Worm (Caenorhabditis elegans): ENCODE data around the gene clec-60.

DNA sequence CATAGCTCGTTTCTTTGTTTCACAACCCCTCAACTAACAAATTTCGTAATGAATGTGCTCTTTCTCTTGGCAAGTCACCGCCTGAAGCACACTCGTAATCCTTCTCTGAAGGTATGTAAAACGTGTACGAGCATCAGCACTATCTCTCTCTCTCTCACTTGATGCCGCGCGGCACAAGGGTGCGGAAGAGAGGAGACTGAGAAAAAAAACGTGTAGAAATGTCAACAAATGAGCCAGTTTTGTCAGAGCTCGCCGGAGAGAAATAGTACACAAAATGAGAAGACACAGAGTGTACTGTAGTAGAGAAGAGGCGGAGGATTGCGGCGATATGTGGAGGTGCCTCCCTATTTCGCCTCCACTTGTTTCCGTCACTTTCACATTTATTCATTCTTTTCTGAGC lies 28.6 kb upstream of the clec-60 start, which contains the start of gene F59B10.3:
- TF ChIP-seq ceh-36 (tag; optimal IDR thresholded peaks at IDR 0.05) (no peak), ets-7 (tag; optimal IDR thresholded peaks at IDR 0.05) (no peak), F13C5.2 (tag; optimal IDR thresholded peaks at IDR 0.05) (no peak), flt-1 (GFP tag; IDR thresholded peaks at IDR 0.05) (no peak), B0310.2 (tag; optimal IDR thresholded peaks at IDR 0.05) (no peak), hmbx-1 (tag; optimal IDR thresholded peaks at IDR 0.05) (no peak), ama-1 (optimal IDR thresholded peaks at IDR 0.05) (no peak), sea-1 (GFP tag; conservative IDR thresholded peaks at IDR 0.05) (no peak)
